Worm (Caenorhabditis elegans): ENCODE results near the gene dyf-11.

DNA sequence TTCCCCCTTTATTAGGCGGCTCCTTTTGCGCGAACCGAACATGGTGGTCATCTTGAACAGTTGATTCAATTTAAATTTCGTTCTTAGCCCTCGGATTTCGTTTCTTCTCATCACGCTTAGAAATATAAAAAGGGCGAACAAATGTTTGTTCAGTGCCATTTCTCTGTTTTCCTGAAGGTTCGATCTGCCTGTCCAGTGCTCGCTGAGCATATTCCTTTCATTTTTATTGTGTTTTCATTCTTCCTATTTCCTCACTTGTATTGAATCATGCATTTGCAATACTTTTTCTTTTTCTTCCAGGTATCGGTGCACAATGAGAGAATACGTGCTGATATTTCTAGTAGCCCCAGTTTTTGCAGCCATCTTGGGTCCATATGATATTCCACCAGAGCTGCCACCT lies 13.9 kb downstream of the dyf-11 start, which contains the start of gene nas-15:
- TF ChIP-seq T07F8.4 (tag; optimal IDR thresholded peaks at IDR 0.05) (no peak), die-1 (tag; optimal IDR thresholded peaks at IDR 0.05) (no peak), hrde-1 (tag; optimal IDR thresholded peaks at IDR 0.05; ENCODE audit: borderline replicate concordance) (no peak), repo-1 (tag; optimal IDR thresholded peaks at IDR 0.05) (no peak), ztf-25 (GFP tag; IDR thresholded peaks at IDR 0.05) (no peak), dpl-1 (GFP tag; optimal IDR thresholded peaks at IDR 0.05) (no peak), lin-54 (GFP tag; optimal IDR thresholded peaks at IDR 0.05) (no peak), sea-2 (GFP tag; IDR thresholded peaks at IDR 0.05) (no peak), bed-2 (GFP tag; IDR thresholded peaks at IDR 0.05) (no peak), unc-62 (GFP tag; optimal IDR thresholded peaks at IDR 0.05) (no peak), ZK185.1 (tag; optimal IDR thresholded peaks at IDR 0.05; ENCODE audit: poor library complexity, severe bottlenecking) (no peak), unc-130 (GFP tag; optimal IDR thresholded peaks at IDR 0.05) (no peak)

All from whole organism, young adult.